Worm (Caenorhabditis elegans) whole organism, early embryonic: Measurements from ENCODE around the gene sftb-2.

Experiments
- B0310.2 ChIP-seq: sonication (generic microtip); optimal IDR thresholded peaks from 2 replicates; lab custom pipeline; 2016; ENCODE audit warnings: mild to moderate bottlenecking, missing genetic modification characterization, missing compliant biosample characterization
- F13C5.2 ChIP-seq: sonication (generic microtip); optimal IDR thresholded peaks from 2 replicates; lab custom pipeline; 2017; ENCODE audit warnings: mild to moderate bottlenecking, missing genetic modification characterization, inconsistent platforms, missing compliant biosample characterization
- aly-1 ChIP-seq: sonication (generic microtip); optimal IDR thresholded peaks from 2 replicates; lab custom pipeline; 2016; ENCODE audit warnings: missing genetic modification characterization, missing compliant biosample characterization
- ama-1 ChIP-seq: fragments of 150-350 bp; optimal IDR thresholded peaks from 2 replicates; lab custom pipeline; 2014
- ceh-13 ChIP-seq: fragments of 200-800 bp; sonication (Bioruptor generic); optimal IDR thresholded peaks from 2 replicates; lab custom pipeline; 2018; ENCODE audit warnings: mild to moderate bottlenecking, missing genetic modification characterization, missing compliant biosample characterization
- ceh-36 ChIP-seq: sonication (generic microtip); optimal IDR thresholded peaks from 2 replicates; lab custom pipeline; 2016; ENCODE audit warnings: missing genetic modification characterization, inconsistent platforms, missing compliant biosample characterization
- ets-7 ChIP-seq: sonication (generic microtip); optimal IDR thresholded peaks from 2 replicates; lab custom pipeline; 2016; ENCODE audit warnings: missing genotype, missing genetic modification characterization, missing compliant biosample characterization
- flt-1 ChIP-seq: fragments of 200-800 bp; sonication (Bioruptor generic); IDR thresholded peaks from 2 replicates; pipeline ENCODE4 v1.3.6; 2022; ENCODE audit warnings: missing genetic modification characterization, missing compliant biosample characterization
- hmbx-1 ChIP-seq: sonication (generic microtip); optimal IDR thresholded peaks from 2 replicates; lab custom pipeline; 2016; ENCODE audit warnings: mild to moderate bottlenecking, missing genetic modification characterization, missing compliant biosample characterization
- hmg-4 ChIP-seq: fragments of 200-800 bp; sonication (Bioruptor generic); optimal IDR thresholded peaks from 2 replicates; lab custom pipeline; 2018; ENCODE audit warnings: mild to moderate bottlenecking, missing genetic modification characterization, missing compliant biosample characterization
- hnd-1 ChIP-seq: sonication (generic microtip); optimal IDR thresholded peaks from 2 replicates; lab custom pipeline; 2016; ENCODE audit warnings: missing genetic modification characterization, missing compliant biosample characterization
- pes-1 ChIP-seq: fragments of 200-800 bp; sonication (Bioruptor generic); IDR thresholded peaks from 2 replicates; pipeline ENCODE4 v1.3.6; 2022; ENCODE audit warnings: missing genetic modification reagents, missing genetic modification characterization, missing compliant biosample characterization
- scrt-1 ChIP-seq: fragments of 200-800 bp; sonication (Bioruptor generic); IDR thresholded peaks from 2 replicates; pipeline ENCODE4 v1.3.6; 2022; ENCODE audit warnings: missing genetic modification characterization, missing compliant biosample characterization
- sea-1 ChIP-seq: fragments of 200-800 bp; sonication (Bioruptor generic); conservative IDR thresholded peaks from 2 replicates; pipeline ENCODE4 v1.3.6; 2022; ENCODE audit warnings: missing genetic modification characterization, missing compliant biosample characterization
- tbx-11 ChIP-seq: fragments of 200-800 bp; sonication (Bioruptor generic); IDR thresholded peaks from 2 replicates; pipeline ENCODE4 v1.3.6; 2022; ENCODE audit warnings: missing genetic modification characterization, missing compliant biosample characterization
- tbx-37 ChIP-seq: fragments of 200-800 bp; sonication (Bioruptor generic); conservative IDR thresholded peaks from 2 replicates; pipeline ENCODE4 v1.3.6; 2022; ENCODE audit warnings: missing genetic modification reagents, missing genetic modification characterization, missing compliant biosample characterization
- tra-4 ChIP-seq: sonication (generic microtip); optimal IDR thresholded peaks from 2 replicates; lab custom pipeline; 2017; ENCODE audit warnings: missing genetic modification characterization, missing compliant biosample characterization

sftb-2 gene

ce11 chrV:141257-141656 is 13.2 kb downstream of the sftb-2 start, which contains the start of gene W03F9.11:
Gene W03F9.11, minus strand, starts transcription at chrV:141357.
- TF ChIP-seq ama-1 (lab: Kevin White, UChicago) (no peak), B0310.2 (tag; lab: Kevin White, UChicago) (no peak), flt-1 (GFP tag; lab: Robert Waterston, UW) (no peak), aly-1 (no peak), hmg-4 (no peak), pes-1 (no peak), ceh-13 (no peak), tbx-11 (no peak), ets-7 (tag; lab: Kevin White, UChicago) (no peak), sea-1 (GFP tag; lab: Robert Waterston, UW) (no peak), F13C5.2 (no peak), ceh-36 (tag; lab: Kevin White, UChicago) (no peak), tbx-37 (GFP tag; lab: Robert Waterston, UW) (no peak), tra-4 (no peak)

DNA sequence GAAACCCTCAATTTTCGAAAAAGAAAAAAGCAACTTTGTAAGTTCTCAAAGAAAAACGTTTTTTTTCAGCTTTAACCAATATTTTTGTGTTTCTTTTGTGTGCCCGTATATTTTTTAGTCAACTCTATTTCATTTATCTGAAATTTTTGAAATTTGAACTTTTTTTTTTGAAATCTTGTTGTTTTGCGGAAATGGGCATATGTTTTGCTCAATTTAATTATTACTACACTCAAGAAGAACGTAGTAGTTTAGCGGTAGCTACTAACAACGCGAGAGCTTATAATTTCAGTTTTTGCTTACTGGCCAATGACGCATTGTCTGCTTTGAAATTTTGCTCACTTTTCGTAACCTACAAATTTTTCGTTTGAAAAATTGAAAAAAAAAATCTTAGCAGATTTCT is 16.8 kb downstream of the sftb-2 start, which contains the start of gene srh-82:
Gene srh-82, plus strand, starts transcription at position 301 of the 400 bp plus-strand sequence.
- no peak for TF ChIP-seq tbx-37 (GFP tag; lab: Robert Waterston, UW)
- TF ChIP-seq tra-4: no peak
- TF ChIP-seq ceh-13: no peak
- no peak for TF ChIP-seq sea-1 (GFP tag; lab: Robert Waterston, UW)
- no peak for TF ChIP-seq hnd-1
- TF ChIP-seq pes-1: no peak
- no peak for TF ChIP-seq F13C5.2
- TF ChIP-seq ama-1 (lab: Kevin White, UChicago): no peak
- TF ChIP-seq B0310.2 (tag; lab: Kevin White, UChicago): no peak
- no peak for TF ChIP-seq scrt-1 (GFP tag; lab: Robert Waterston, UW)

DNA sequence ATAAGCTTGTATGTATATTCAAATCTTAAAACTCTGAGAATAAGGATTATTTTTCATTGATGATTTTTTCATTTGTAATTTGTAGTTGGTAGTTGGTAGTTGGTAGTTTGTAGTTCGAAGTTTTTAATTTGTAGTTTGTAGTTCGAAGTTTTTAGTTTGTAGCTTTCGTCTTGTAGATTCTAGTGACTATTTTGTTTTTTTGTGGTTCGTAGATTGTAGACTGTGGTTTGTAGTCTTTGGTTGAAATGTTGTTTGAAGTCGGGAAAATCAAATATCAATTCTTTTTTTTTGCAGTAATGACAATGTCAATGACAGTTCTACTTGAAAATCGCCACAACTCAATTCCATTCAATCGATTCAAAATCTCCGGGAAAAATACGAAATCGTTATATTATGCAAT is 17.7 kb downstream of the sftb-2 start:
- TF ChIP-seq pes-1 (no peak), tbx-11 (no peak), hmg-4 (no peak), ama-1 (lab: Kevin White, UChicago) (no peak), tra-4 (no peak), scrt-1 (GFP tag; lab: Robert Waterston, UW) (no peak), ceh-13 (no peak), ceh-36 (tag; lab: Kevin White, UChicago) (no peak), hnd-1 (no peak)

- no peak for TF ChIP-seq ets-7 (tag; lab: Kevin White, UChicago)
- no peak for TF ChIP-seq B0310.2 (tag; lab: Kevin White, UChicago)
- no peak for TF ChIP-seq hmg-4
- no peak for TF ChIP-seq scrt-1 (GFP tag; lab: Robert Waterston, UW)
- TF ChIP-seq sea-1 (GFP tag; lab: Robert Waterston, UW): no peak
These were observed 22.0 kb downstream of the sftb-2 start for ce11 chrV:150059-150458.

ce11 chrV:151310-151709 is 23.3 kb downstream of the sftb-2 start, which contains the start of gene W03F9.4:
Gene W03F9.4, minus strand, starts transcription at chrV:151388.
- TF ChIP-seq F13C5.2 (no peak), aly-1 (no peak), sea-1 (GFP tag; lab: Robert Waterston, UW) (no peak), tbx-37 (GFP tag; lab: Robert Waterston, UW) (no peak), scrt-1 (GFP tag; lab: Robert Waterston, UW) (no peak), B0310.2 (tag; lab: Kevin White, UChicago) (no peak), hmg-4 (no peak), ama-1 (lab: Kevin White, UChicago) (no peak), pes-1 (no peak), hnd-1 (no peak)

ce11 chrV:152156-152555 is 24.1 kb downstream of the sftb-2 start:
- no peak for TF ChIP-seq scrt-1 (GFP tag; lab: Robert Waterston, UW)
- peak; percentile 14 for TF ChIP-seq F13C5.2
- TF ChIP-seq aly-1: no peak
- TF ChIP-seq B0310.2 (tag; lab: Kevin White, UChicago): no peak
- peak; percentile 47; the same call in 1 of the 2 replicates for TF ChIP-seq pes-1
- peak; percentile 66 for TF ChIP-seq hmg-4
- TF ChIP-seq tbx-11: no peak

DNA sequence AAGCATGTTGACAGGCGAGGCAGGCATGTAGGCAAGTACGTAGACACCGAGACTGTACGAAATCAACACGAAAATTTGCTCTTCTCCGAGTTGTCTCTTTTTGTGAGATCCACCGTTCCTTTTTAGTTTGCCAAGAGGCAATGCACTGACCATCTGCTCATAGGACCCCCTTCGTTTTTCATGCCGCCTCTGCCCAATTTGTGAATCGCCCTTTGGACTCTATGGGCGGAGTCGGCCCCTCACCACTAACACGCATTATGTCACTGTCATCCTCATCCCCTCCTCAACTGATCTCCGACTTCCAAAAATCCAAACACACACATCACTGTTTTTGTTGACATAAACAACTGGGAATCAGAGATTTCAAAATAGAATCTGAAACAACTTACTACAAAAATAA is 25.8 kb downstream of the sftb-2 start:
- no peak for TF ChIP-seq ceh-36 (tag; lab: Kevin White, UChicago)
- TF ChIP-seq flt-1 (GFP tag; lab: Robert Waterston, UW): no peak
- peak; percentile 65 for TF ChIP-seq hmg-4
- TF ChIP-seq tbx-11: no peak
- TF ChIP-seq F13C5.2: no peak
- TF ChIP-seq ceh-13: no peak
- TF ChIP-seq ets-7 (tag; lab: Kevin White, UChicago): no peak
- no peak for TF ChIP-seq hmbx-1 (tag; lab: Kevin White, UChicago)
- no peak for TF ChIP-seq scrt-1 (GFP tag; lab: Robert Waterston, UW)
- no peak for TF ChIP-seq tbx-37 (GFP tag; lab: Robert Waterston, UW)
- no peak for TF ChIP-seq hnd-1
- peak; percentile 22 for TF ChIP-seq aly-1
- TF ChIP-seq B0310.2 (tag; lab: Kevin White, UChicago): no peak
- TF ChIP-seq pes-1: no peak

DNA sequence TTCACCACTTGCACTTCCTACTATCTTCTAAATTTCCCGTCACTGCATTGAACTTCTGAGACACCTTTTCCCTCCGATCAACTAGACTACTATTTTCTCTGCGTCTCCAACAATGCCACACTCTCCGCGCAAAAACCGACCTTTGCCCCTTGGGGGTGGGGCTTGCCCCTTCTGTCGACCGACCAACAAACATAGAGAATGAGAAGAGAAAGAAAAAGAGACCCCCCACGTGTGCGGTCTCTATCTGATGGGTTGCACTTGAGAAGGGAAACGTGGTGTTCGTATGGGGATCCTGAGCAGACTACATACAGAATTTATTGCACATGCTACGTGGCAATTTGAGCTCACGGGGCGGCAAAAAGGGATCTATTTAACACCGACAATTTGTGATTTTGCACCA is 27.2 kb downstream of the sftb-2 start:
- no peak for TF ChIP-seq ama-1 (lab: Kevin White, UChicago)
- no peak for TF ChIP-seq hmbx-1 (tag; lab: Kevin White, UChicago)
- TF ChIP-seq pes-1: peak; percentile 30; the same call in 1 of the 2 replicates
- TF ChIP-seq hmg-4: peak; percentile 80
- no peak for TF ChIP-seq tbx-37 (GFP tag; lab: Robert Waterston, UW)
- no peak for TF ChIP-seq tra-4
- TF ChIP-seq sea-1 (GFP tag; lab: Robert Waterston, UW): no peak
- no peak for TF ChIP-seq ceh-36 (tag; lab: Kevin White, UChicago)
- TF ChIP-seq tbx-11: peak; percentile 41; the same call in 1 of the 2 replicates
- TF ChIP-seq F13C5.2: no peak
- TF ChIP-seq aly-1: peak; percentile 45
- no peak for TF ChIP-seq B0310.2 (tag; lab: Kevin White, UChicago)
- no peak for TF ChIP-seq hnd-1
- no peak for TF ChIP-seq ets-7 (tag; lab: Kevin White, UChicago)
- TF ChIP-seq flt-1 (GFP tag; lab: Robert Waterston, UW): no peak
- peak; percentile 61; the same call in 1 of the 2 replicates for TF ChIP-seq scrt-1 (GFP tag; lab: Robert Waterston, UW)
- no peak for TF ChIP-seq ceh-13
